Worm (Caenorhabditis elegans) whole organism, L4 larva: ENCODE results near the gene msd-4.

ENCODE experiments used
- F26F4.8 ChIP-seq: fragments of 200-800 bp; sonication (Bioruptor generic); conservative IDR thresholded peaks from 2 replicates; pipeline ENCODE4 v1.3.6; 2022; ENCODE audit warnings: missing genetic modification characterization, missing compliant biosample characterization
- F37D6.2 ChIP-seq: sonication (generic microtip); optimal IDR thresholded peaks from 2 replicates; lab custom pipeline; 2016; ENCODE audit warnings: mild to moderate bottlenecking, missing genetic modification characterization, missing compliant biosample characterization
- F44E2.7 ChIP-seq: fragments of 200-800 bp; sonication (Bioruptor generic); IDR thresholded peaks from 2 replicates; pipeline ENCODE4 v2.1.2; 2022; ENCODE audit warnings: missing genetic modification characterization, missing compliant biosample characterization
- F49E8.2 ChIP-seq: sonication (generic microtip); optimal IDR thresholded peaks from 2 replicates; lab custom pipeline; 2016; ENCODE audit warnings: missing compliant biosample characterization, mild to moderate bottlenecking, missing genetic modification characterization, borderline replicate concordance
- R02D3.7 ChIP-seq: fragments of 150-350 bp; sonication (generic microtip); optimal IDR thresholded peaks from 3 replicates; lab custom pipeline; 2014; ENCODE audit warnings: missing biosample characterization, missing genetic modification characterization
- T26A8.4 ChIP-seq: fragments of 200-800 bp; sonication (Bioruptor generic); IDR thresholded peaks from 2 replicates; pipeline ENCODE4 v1.3.6; 2022; ENCODE audit warnings: missing genetic modification characterization, missing compliant biosample characterization
- Y75B8A.6 ChIP-seq: fragments of 200-800 bp; sonication (Bioruptor generic); IDR thresholded peaks from 2 replicates; pipeline ENCODE4 v1.3.6; 2022; ENCODE audit warnings: missing genetic modification reagents, missing genetic modification characterization, missing compliant biosample characterization
- ZK337.2 ChIP-seq: fragments of 200-800 bp; sonication (Bioruptor generic); IDR thresholded peaks from 2 replicates; pipeline ENCODE4 v1.3.6; 2022; ENCODE audit warnings: missing genetic modification reagents, missing genetic modification characterization, missing compliant biosample characterization
- ama-1 ChIP-seq: fragments of 150-350 bp; optimal IDR thresholded peaks from 2 replicates; lab custom pipeline; 2014; ENCODE audit warnings: inconsistent platforms, mixed read lengths
- arid-1 ChIP-seq: fragments of 200-800 bp; sonication (Bioruptor generic); conservative IDR thresholded peaks from 2 replicates; pipeline ENCODE4 v1.3.6; 2022; ENCODE audit warnings: missing genetic modification reagents, missing genetic modification characterization, missing compliant biosample characterization
- ceh-20 ChIP-seq: fragments of 200-800 bp; sonication (Bioruptor generic); IDR thresholded peaks from 2 replicates; pipeline ENCODE4 v1.3.6; 2022; ENCODE audit warnings: missing genetic modification reagents, missing genetic modification characterization, missing compliant biosample characterization
- ceh-32 ChIP-seq: sonication (generic microtip); optimal IDR thresholded peaks from 2 replicates; lab custom pipeline; 2016; ENCODE audit warnings: mild to moderate bottlenecking, missing genetic modification characterization, missing compliant biosample characterization; ENCODE audit not compliant: poor library complexity
- ceh-82 ChIP-seq: sonication (generic microtip); optimal IDR thresholded peaks from 2 replicates; lab custom pipeline; 2017; ENCODE audit warnings: missing biosample characterization, missing genetic modification characterization
- ctbp-1 ChIP-seq: fragments of 200-800 bp; sonication (Bioruptor generic); IDR thresholded peaks from 2 replicates; pipeline ENCODE4 v1.3.6; 2022; ENCODE audit warnings: missing genetic modification reagents, missing genetic modification characterization, missing compliant biosample characterization
- daf-12 ChIP-seq: fragments of 150-350 bp; optimal IDR thresholded peaks from 2 replicates; lab custom pipeline; 2014; ENCODE audit warnings: missing biosample characterization, missing genetic modification reagents, missing genetic modification characterization
- daf-19 ChIP-seq: fragments of 200-800 bp; sonication (Bioruptor generic); conservative IDR thresholded peaks from 2 replicates; pipeline ENCODE4 v1.3.6; 2022; ENCODE audit warnings: missing genetic modification characterization, missing compliant biosample characterization
- daf-8 ChIP-seq: fragments of 200-800 bp; sonication (Bioruptor generic); IDR thresholded peaks from 2 replicates; pipeline ENCODE4 v1.3.6; 2022; ENCODE audit warnings: missing genetic modification characterization, missing compliant biosample characterization
- dmd-6 ChIP-seq: fragments of 200-800 bp; sonication (Bioruptor generic); IDR thresholded peaks from 2 replicates; pipeline ENCODE4 v1.3.6; 2022; ENCODE audit warnings: missing genetic modification reagents, missing genetic modification characterization, missing compliant biosample characterization
- dmd-9 ChIP-seq: fragments of 200-800 bp; sonication (Bioruptor generic); IDR thresholded peaks from 2 replicates; pipeline ENCODE4 v1.3.6; 2022; ENCODE audit warnings: missing genetic modification reagents, missing genetic modification characterization, missing compliant biosample characterization
- dve-1 ChIP-seq: sonication (generic microtip); optimal IDR thresholded peaks from 2 replicates; lab custom pipeline; 2017; ENCODE audit warnings: antibody characterized with exemption, mild to moderate bottlenecking, missing genetic modification characterization, missing compliant biosample characterization; ENCODE audit not compliant: insufficient read depth
- egl-43 ChIP-seq: fragments of 200-800 bp; sonication (Bioruptor generic); IDR thresholded peaks from 2 replicates; pipeline ENCODE4 v1.3.6; 2022; ENCODE audit warnings: missing genetic modification reagents, missing genetic modification characterization, missing compliant biosample characterization
- gei-8 ChIP-seq: fragments of 200-800 bp; sonication (Bioruptor generic); optimal IDR thresholded peaks from 2 replicates; lab custom pipeline; 2018; ENCODE audit warnings: mild to moderate bottlenecking, missing genetic modification characterization, missing compliant biosample characterization
- hlh-11 ChIP-seq: fragments of 200-800 bp; sonication (Bioruptor generic); optimal IDR thresholded peaks from 2 replicates; lab custom pipeline; 2018; ENCODE audit warnings: mild to moderate bottlenecking, missing genetic modification characterization, missing compliant biosample characterization
- hlh-30 ChIP-seq: sonication (generic microtip); optimal IDR thresholded peaks from 2 replicates; lab custom pipeline; 2017; ENCODE audit warnings: antibody characterized with exemption, mild to moderate bottlenecking, missing genetic modification characterization, missing compliant biosample characterization; ENCODE audit not compliant: insufficient read depth
- jun-1 ChIP-seq: fragments of 150-350 bp; optimal IDR thresholded peaks from 2 replicates; lab custom pipeline; 2014; ENCODE audit warnings: missing biosample characterization, missing genetic modification reagents, missing genetic modification characterization
- lim-7 ChIP-seq: fragments of 200-800 bp; sonication (Bioruptor generic); IDR thresholded peaks from 2 replicates; pipeline ENCODE4 v1.3.6; 2022; ENCODE audit warnings: missing genetic modification characterization, missing compliant biosample characterization
- lin-1 ChIP-seq: fragments of 200-800 bp; sonication (Bioruptor generic); IDR thresholded peaks from 2 replicates; pipeline ENCODE4 v1.3.6; 2022; ENCODE audit warnings: missing genetic modification reagents, missing genetic modification characterization, missing compliant biosample characterization
- lir-3 ChIP-seq: sonication (generic microtip); optimal IDR thresholded peaks from 2 replicates; lab custom pipeline; 2016; ENCODE audit warnings: mild to moderate bottlenecking, missing genetic modification characterization, missing compliant biosample characterization
- lsy-2 ChIP-seq, 2 experiments: fragments of 150-350 bp in 1 of 2; sonication (generic microtip) in 1 of 2; optimal IDR thresholded peaks; 2 replicates each; lab custom pipeline; 2014 to 2017; ENCODE audit warnings: missing biosample characterization in 2 of 2, missing genetic modification characterization in 2 of 2
- madf-5 ChIP-seq, 2 experiments: fragments of 200-800 bp; sonication (Bioruptor generic); IDR thresholded peaks; 2 replicates each; pipeline ENCODE4 v1.3.6; 2022; ENCODE audit warnings: missing compliant biosample characterization in 2 of 2, missing genetic modification characterization in 2 of 2
- madf-9 ChIP-seq: fragments of 200-800 bp; sonication (Bioruptor generic); conservative IDR thresholded peaks from 2 replicates; pipeline ENCODE4 v1.3.6; 2022; ENCODE audit warnings: missing genetic modification reagents, missing genetic modification characterization, missing compliant biosample characterization
- mdt-29 ChIP-seq: fragments of 200-800 bp; sonication (Bioruptor generic); IDR thresholded peaks from 2 replicates; pipeline ENCODE4 v1.3.6; 2022; ENCODE audit warnings: missing genetic modification reagents, missing genetic modification characterization, missing compliant biosample characterization
- mep-1 ChIP-seq: fragments of 150-350 bp; sonication (generic microtip); optimal IDR thresholded peaks from 3 replicates; lab custom pipeline; 2014; ENCODE audit warnings: missing biosample characterization, missing genetic modification characterization
- mxl-2 ChIP-seq: fragments of 200-800 bp; sonication (Bioruptor generic); conservative IDR thresholded peaks from 2 replicates; pipeline ENCODE4 v1.3.6; 2022; ENCODE audit warnings: missing genetic modification reagents, missing genetic modification characterization, missing compliant biosample characterization
- mxl-3 ChIP-seq: fragments of 200-800 bp; sonication (Bioruptor generic); optimal IDR thresholded peaks from 2 replicates; lab custom pipeline; 2018; ENCODE audit warnings: mild to moderate bottlenecking, missing genetic modification characterization, missing compliant biosample characterization
- nhr-111 ChIP-seq: fragments of 200-800 bp; sonication (Bioruptor generic); optimal IDR thresholded peaks from 2 replicates; lab custom pipeline; 2018; ENCODE audit warnings: mild to moderate bottlenecking, missing genetic modification characterization, missing compliant biosample characterization
- nhr-25 ChIP-seq: sonication (generic microtip); optimal IDR thresholded peaks from 2 replicates; lab custom pipeline; 2017; ENCODE audit warnings: missing genetic modification characterization, mild to moderate bottlenecking, missing compliant biosample characterization, antibody characterized with exemption, moderate library complexity, borderline replicate concordance; ENCODE audit not compliant: insufficient read depth
- nhr-28 ChIP-seq: fragments of 150-350 bp; optimal IDR thresholded peaks from 2 replicates; lab custom pipeline; 2014; ENCODE audit warnings: missing biosample characterization, missing genetic modification characterization
- nhr-48 ChIP-seq: sonication (generic microtip); optimal IDR thresholded peaks from 2 replicates; lab custom pipeline; 2016; ENCODE audit warnings: mild to moderate bottlenecking, missing genetic modification characterization, missing compliant biosample characterization
- nhr-6 ChIP-seq: fragments of 150-350 bp; optimal IDR thresholded peaks from 2 replicates; lab custom pipeline; 2014; ENCODE audit warnings: missing biosample characterization, missing genetic modification characterization
- nhr-77 ChIP-seq: fragments of 150-350 bp; optimal IDR thresholded peaks from 2 replicates; lab custom pipeline; 2014; ENCODE audit warnings: missing biosample characterization, missing genetic modification characterization
- pha-4 ChIP-seq, 2 experiments: fragments of 150-350 bp in 1 of 2; fragments of 200-800 bp in 1 of 2; sonication (Bioruptor generic) in 1 of 2; IDR thresholded peaks in 1 of 2; optimal IDR thresholded peaks in 1 of 2; 2 replicates each; pipeline versions ENCODE4 v1.3.6 to Lab custom; 2014 to 2022; ENCODE audit warnings: missing genetic modification characterization in 2 of 2, missing genetic modification reagents in 2 of 2, missing biosample characterization in 1 of 2, missing compliant biosample characterization in 1 of 2
- php-3 ChIP-seq: fragments of 200-800 bp; sonication (Bioruptor generic); IDR thresholded peaks from 2 replicates; pipeline ENCODE4 v1.3.6; 2022; ENCODE audit warnings: missing genetic modification reagents, missing genetic modification characterization, missing compliant biosample characterization
- set-16 ChIP-seq: fragments of 200-800 bp; sonication (Bioruptor generic); IDR thresholded peaks from 2 replicates; pipeline ENCODE4 v1.3.6; 2022; ENCODE audit warnings: missing genetic modification reagents, missing genetic modification characterization, missing compliant biosample characterization
- snpc-1.2 ChIP-seq: fragments of 200-800 bp; sonication (Bioruptor generic); IDR thresholded peaks from 2 replicates; pipeline ENCODE4 v1.3.6; 2022; ENCODE audit warnings: missing genetic modification reagents, missing genetic modification characterization, missing compliant biosample characterization
- snpc-4 ChIP-seq: fragments of 150-350 bp; optimal IDR thresholded peaks from 2 replicates; lab custom pipeline; 2014; ENCODE audit warnings: missing biosample characterization, missing genetic modification characterization
- unc-62 ChIP-seq, 3 experiments: fragments of 150-350 bp in 1 of 3; sonication (generic microtip); optimal IDR thresholded peaks in 2 of 3; peaks in 1 of 3; 1 replicate in 1 of 3; 2 replicates in 2 of 3; lab custom pipeline; 2014 to 2017; ENCODE audit warnings: missing biosample characterization in 3 of 3, missing genetic modification characterization in 3 of 3, missing genetic modification reagents in 3 of 3, missing genotype in 1 of 3
- zfp-3 ChIP-seq: fragments of 200-800 bp; sonication (Bioruptor generic); conservative IDR thresholded peaks from 2 replicates; pipeline ENCODE4 v1.3.6; 2022; ENCODE audit warnings: missing genetic modification reagents, missing genetic modification characterization, missing compliant biosample characterization
- zip-11 ChIP-seq: fragments of 200-800 bp; sonication (Bioruptor generic); IDR thresholded peaks from 2 replicates; pipeline ENCODE4 v1.3.6; 2022; ENCODE audit warnings: missing genetic modification characterization, missing compliant biosample characterization

Gene msd-4

ce11 chrIII:4899728-4900127 is 31.2 kb upstream of the msd-4 start (continued):
- TF ChIP-seq Y75B8A.6 (GFP tag; lab: Robert Waterston, UW) = peak; percentile 95
- TF ChIP-seq R02D3.7 (tag; lab: Kevin White, UChicago) = no peak
- peak; percentile 28 to 100 for TF ChIP-seq unc-62 (GFP tag; optimal IDR thresholded peaks at IDR 0.05 in 1 of 2; lab: Kevin White, UChicago)
- TF ChIP-seq unc-62 (tag; optimal IDR thresholded peaks at IDR 0.05; lab: Kevin White, UChicago) = no peak
- TF ChIP-seq ctbp-1 (GFP tag; lab: Robert Waterston, UW) = peak; percentile 99
- TF ChIP-seq arid-1 = peak; percentile 95
- peak; percentile 97 for TF ChIP-seq madf-9
- TF ChIP-seq snpc-1.2 = peak; percentile 78
- TF ChIP-seq F49E8.2 (tag; lab: Kevin White, UChicago) = no peak
- TF ChIP-seq daf-12 (tag; lab: Kevin White, UChicago) = no peak
- TF ChIP-seq zip-11 (GFP tag; lab: Robert Waterston, UW) = no peak
- TF ChIP-seq nhr-77 (tag; lab: Kevin White, UChicago) = peak; percentile 96
- peak; percentile 97 for TF ChIP-seq php-3 (GFP tag; lab: Robert Waterston, UW)
- peak; percentile 98 for TF ChIP-seq mdt-29 (GFP tag; lab: Robert Waterston, UW)
- peak; percentile 98 for TF ChIP-seq nhr-48 (tag; lab: Kevin White, UChicago)
- TF ChIP-seq F44E2.7 (GFP tag; lab: Robert Waterston, UW) = peak; percentile 84; the same call in 1 of the 2 replicates
- peak; percentile 12 for TF ChIP-seq snpc-4 (tag; lab: Kevin White, UChicago)
- TF ChIP-seq hlh-30 (tag; lab: Kevin White, UChicago) = peak; percentile 100
- TF ChIP-seq dve-1 (tag; lab: Kevin White, UChicago) = peak; percentile 100
- TF ChIP-seq dmd-6 (GFP tag; lab: Robert Waterston, UW) = peak; percentile 100
- TF ChIP-seq T26A8.4 (GFP tag; lab: Robert Waterston, UW) = peak; percentile 98
- peak; percentile 94; the same call in 1 of the 2 replicates for TF ChIP-seq daf-8
- TF ChIP-seq pha-4 (GFP tag; IDR thresholded peaks at IDR 0.05; lab: Robert Waterston, UW) = peak; percentile 98
- peak; percentile 55 for TF ChIP-seq pha-4 (tag; optimal IDR thresholded peaks at IDR 0.05; lab: Kevin White, UChicago)
- TF ChIP-seq mep-1 (tag; lab: Kevin White, UChicago) = peak; percentile 99
- TF ChIP-seq ama-1 (lab: Kevin White, UChicago) = peak; percentile 68
- peak; percentile 57 for TF ChIP-seq nhr-111 (GFP tag; lab: Kevin White, UChicago)
- TF ChIP-seq lim-7 = peak; percentile 73
- TF ChIP-seq jun-1 (tag; lab: Kevin White, UChicago) = peak; percentile 96
- peak; percentile 99 for TF ChIP-seq ceh-20 (GFP tag; lab: Robert Waterston, UW)
- peak; percentile 98 for TF ChIP-seq egl-43 (GFP tag; lab: Robert Waterston, UW)
- TF ChIP-seq daf-19 = peak; percentile 96
- peak; percentile 100 for TF ChIP-seq hlh-11 (tag; lab: Kevin White, UChicago)
- peak; percentile 96 for TF ChIP-seq zfp-3 (GFP tag; lab: Robert Waterston, UW)
- TF ChIP-seq F26F4.8 (GFP tag; lab: Robert Waterston, UW) = peak; percentile 75
- TF ChIP-seq lsy-2 (tag; optimal IDR thresholded peaks at IDR 0.05; lab: Kevin White, UChicago) = peak; percentile 93 to 97
- peak; percentile 86 for TF ChIP-seq lir-3 (tag; lab: Kevin White, UChicago)
- TF ChIP-seq nhr-28 (tag; lab: Kevin White, UChicago) = peak; percentile 98
- peak; percentile 88 for TF ChIP-seq ceh-32 (tag; lab: Kevin White, UChicago)
- peak in 1 of 2 experiments; percentile 78; a peak in 1 of 4 replicates for TF ChIP-seq madf-5 (GFP tag; IDR thresholded peaks at IDR 0.05; lab: Robert Waterston, UW)
- TF ChIP-seq mxl-3 = peak; percentile 99
- TF ChIP-seq gei-8 (GFP tag; lab: Kevin White, UChicago) = peak; percentile 99
- TF ChIP-seq ceh-82 (tag; lab: Kevin White, UChicago) = peak; percentile 10
- TF ChIP-seq nhr-6 (tag; lab: Kevin White, UChicago) = peak; percentile 97
- TF ChIP-seq set-16 (GFP tag; lab: Robert Waterston, UW) = peak; percentile 96
- peak; percentile 81; the same call in 1 of the 2 replicates for TF ChIP-seq ZK337.2
- peak; percentile 96 for TF ChIP-seq dmd-9
- peak; percentile 98 for TF ChIP-seq nhr-25 (tag; lab: Kevin White, UChicago)
- peak; percentile 97 for TF ChIP-seq F37D6.2 (tag; lab: Kevin White, UChicago)
- TF ChIP-seq mxl-2 (GFP tag; lab: Robert Waterston, UW) = peak; percentile 88
- peak; percentile 99 for TF ChIP-seq lin-1
